Fruit fly (Drosophila melanogaster) Kc167 (cell line): ENCODE results near the gene CG8891.

ENCODE experiments used
- Myc ChIP-seq: fragments of >200 bp; optimal IDR thresholded peaks from 2 replicates; lab custom pipeline; 2017; ENCODE audit warnings: missing external identifiers
- Sin3A ChIP-seq: fragments of >200 bp; optimal IDR thresholded peaks from 2 replicates; lab custom pipeline; 2018; ENCODE audit warnings: missing external identifiers
- h ChIP-seq: fragments of >200 bp; optimal IDR thresholded peaks from 3 replicates; lab custom pipeline; 2018; ENCODE audit warnings: missing external identifiers
- insv ChIP-seq: fragments of >200 bp; optimal IDR thresholded peaks from 3 replicates; lab custom pipeline; 2018; ENCODE audit warnings: missing external identifiers
- psq ChIP-seq: fragments of >200 bp; optimal IDR thresholded peaks from 2 replicates; lab custom pipeline; 2017; ENCODE audit warnings: missing external identifiers
- ttk ChIP-seq: sonication (Bioruptor generic); optimal IDR thresholded peaks from 2 replicates; lab custom pipeline; 2017; ENCODE audit warnings: missing external identifiers

The CG8891 gene

dm6 chr2L:4932284-4932683 lies 46.9 kb downstream of the CG8891 start, which contains the start of gene hoe1:
TSS of gene hoe1 (minus strand) at chr2L:4932384.
- TF ChIP-seq Sin3A (lab: Kevin White, UChicago) (no peak), insv (no peak), psq (lab: Kevin White, UChicago) (no peak), ttk (lab: Kevin White, UChicago) (no peak), h (lab: Kevin White, UChicago) (no peak), Myc (lab: Kevin White, UChicago) (no peak)

- TF ChIP-seq ttk (lab: Kevin White, UChicago) (no peak), psq (lab: Kevin White, UChicago) (no peak), Sin3A (lab: Kevin White, UChicago) (no peak), h (lab: Kevin White, UChicago) (no peak), insv (no peak), Myc (lab: Kevin White, UChicago) (no peak)
Measured at dm6 chr2L:4930541-4930940, 48.6 kb downstream of the CG8891 start.
